Worm (Caenorhabditis elegans) whole organism, early embryonic: ENCODE results near the gene Y71H2B.11.

Source experiments
- B0310.2 ChIP-seq: sonication (generic microtip); optimal IDR thresholded peaks from 2 replicates; lab custom pipeline; 2016; ENCODE audit warnings: mild to moderate bottlenecking, missing genetic modification characterization, missing compliant biosample characterization
- aly-1 ChIP-seq: sonication (generic microtip); optimal IDR thresholded peaks from 2 replicates; lab custom pipeline; 2016; ENCODE audit warnings: missing genetic modification characterization, missing compliant biosample characterization
- ama-1 ChIP-seq: fragments of 150-350 bp; optimal IDR thresholded peaks from 2 replicates; lab custom pipeline; 2014
- ets-7 ChIP-seq: sonication (generic microtip); optimal IDR thresholded peaks from 2 replicates; lab custom pipeline; 2016; ENCODE audit warnings: missing genotype, missing genetic modification characterization, missing compliant biosample characterization
- flt-1 ChIP-seq: fragments of 200-800 bp; sonication (Bioruptor generic); IDR thresholded peaks from 2 replicates; pipeline ENCODE4 v1.3.6; 2022; ENCODE audit warnings: missing genetic modification characterization, missing compliant biosample characterization
- hmg-4 ChIP-seq: fragments of 200-800 bp; sonication (Bioruptor generic); optimal IDR thresholded peaks from 2 replicates; lab custom pipeline; 2018; ENCODE audit warnings: mild to moderate bottlenecking, missing genetic modification characterization, missing compliant biosample characterization
- hnd-1 ChIP-seq: sonication (generic microtip); optimal IDR thresholded peaks from 2 replicates; lab custom pipeline; 2016; ENCODE audit warnings: missing genetic modification characterization, missing compliant biosample characterization
- tbx-11 ChIP-seq: fragments of 200-800 bp; sonication (Bioruptor generic); IDR thresholded peaks from 2 replicates; pipeline ENCODE4 v1.3.6; 2022; ENCODE audit warnings: missing genetic modification characterization, missing compliant biosample characterization
- tbx-37 ChIP-seq: fragments of 200-800 bp; sonication (Bioruptor generic); conservative IDR thresholded peaks from 2 replicates; pipeline ENCODE4 v1.3.6; 2022; ENCODE audit warnings: missing genetic modification reagents, missing genetic modification characterization, missing compliant biosample characterization
- tra-4 ChIP-seq: sonication (generic microtip); optimal IDR thresholded peaks from 2 replicates; lab custom pipeline; 2017; ENCODE audit warnings: missing genetic modification characterization, missing compliant biosample characterization

DNA sequence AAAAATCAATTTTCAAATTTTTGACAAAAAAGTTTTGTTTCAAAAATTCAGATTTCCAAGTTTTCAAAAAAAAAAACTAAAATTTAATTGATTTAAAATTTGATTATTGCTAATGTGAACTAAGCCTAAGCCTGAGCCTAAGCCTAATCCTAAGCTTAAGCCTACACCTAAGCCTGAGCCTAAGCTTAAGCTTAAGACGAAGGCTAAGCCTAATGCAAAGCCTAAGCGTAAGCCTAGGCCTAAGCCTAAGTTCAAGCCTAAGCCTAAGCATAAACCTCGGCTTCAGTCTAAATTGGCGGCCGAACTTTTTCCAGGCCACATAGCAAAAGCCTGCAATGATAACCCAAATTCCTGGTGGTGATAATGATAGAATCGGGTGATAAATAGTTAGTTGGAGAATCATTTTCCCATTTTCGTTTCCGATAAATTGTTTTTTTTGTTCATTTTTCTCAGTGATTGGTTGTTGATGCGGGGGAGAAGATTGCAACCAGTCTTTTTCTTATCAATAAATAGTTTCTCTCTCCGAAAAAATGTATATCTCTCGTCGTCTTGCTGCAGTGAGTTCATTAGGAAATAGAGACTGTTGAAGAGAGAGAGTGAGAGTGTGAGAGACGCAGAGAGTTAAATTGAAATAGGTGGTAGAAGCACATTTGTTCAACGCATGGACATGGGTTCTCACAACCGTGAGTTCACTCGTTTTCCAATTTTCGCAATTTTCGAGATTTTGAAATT is 43.6 kb downstream of the Y71H2B.11 start:
- no peak for TF ChIP-seq hmg-4
- TF ChIP-seq ama-1, result no peak
- no peak for TF ChIP-seq hnd-1 (tag; lab: Kevin White, UChicago)
- TF ChIP-seq tbx-37, result no peak
- no peak for TF ChIP-seq B0310.2 (tag; lab: Kevin White, UChicago)
- TF ChIP-seq tra-4 (tag; lab: Kevin White, UChicago), result no peak
- no peak for TF ChIP-seq ets-7
- TF ChIP-seq flt-1 (GFP tag; lab: Robert Waterston, UW), result no peak
- TF ChIP-seq tbx-11 (GFP tag; lab: Robert Waterston, UW), result no peak
- TF ChIP-seq aly-1 (tag; lab: Kevin White, UChicago), result no peak
